Fruit fly (Drosophila melanogaster): Measurements from ENCODE around the gene Hsc70-3.

The Hsc70-3 gene

dm6 chrX:11821946-11822345, 15.0 kb upstream of the Hsc70-3 start (continued):
- TF ChIP-seq Dip3 (GFP tag; optimal IDR thresholded peaks at IDR 0.05): no peak
- no peak for TF ChIP-seq CG31365 (tag; optimal IDR thresholded peaks at IDR 0.05)
- no peak for TF ChIP-seq CG2116 (GFP tag; optimal IDR thresholded peaks at IDR 0.05)
- TF ChIP-seq peb (GFP tag; IDR thresholded peaks at IDR 0.05): no peak
- no peak for TF ChIP-seq nerfin-1 (tag; optimal IDR thresholded peaks at IDR 0.05)
- peak; percentile 1 for TF ChIP-seq Sox102F (GFP tag; optimal IDR thresholded peaks at IDR 0.05)
- TF ChIP-seq CG33557 (GFP tag; optimal IDR thresholded peaks at IDR 0.05): no peak
- no peak for TF ChIP-seq CG4617 (GFP tag; optimal IDR thresholded peaks at IDR 0.05; ENCODE audit: borderline replicate concordance)
- TF ChIP-seq chm (GFP tag; IDR thresholded peaks at IDR 0.05): no peak
- TF ChIP-seq Myb (GFP tag; optimal IDR thresholded peaks at IDR 0.05): no peak
- no peak for TF ChIP-seq pan (optimal IDR thresholded peaks at IDR 0.05)
- no peak for TF ChIP-seq pan (GFP tag; optimal IDR thresholded peaks at IDR 0.05 in 1 of 2, IDR thresholded peaks at IDR 0.05 in 1 of 2)
- no peak for TF ChIP-seq ATbp (GFP tag; optimal IDR thresholded peaks at IDR 0.05)
- no peak for TF ChIP-seq Stat92E (GFP tag; optimal IDR thresholded peaks at IDR 0.05)
- no peak for TF ChIP-seq CG6175 (GFP tag; IDR thresholded peaks at IDR 0.05)
- no peak for TF ChIP-seq CG10654 (GFP tag; optimal IDR thresholded peaks at IDR 0.05)
- no peak for TF ChIP-seq CG5180 (GFP tag; optimal IDR thresholded peaks at IDR 0.05)
- TF ChIP-seq CG13424 (tag; optimal IDR thresholded peaks at IDR 0.05): peak; percentile 26
- no peak for TF ChIP-seq Atf6 (GFP tag; IDR thresholded peaks at IDR 0.05)
- TF ChIP-seq CG33213 (GFP tag; optimal IDR thresholded peaks at IDR 0.05): no peak
- no peak for TF ChIP-seq br (optimal IDR thresholded peaks at IDR 0.05)
- no peak for TF ChIP-seq slou (GFP tag; optimal IDR thresholded peaks at IDR 0.05)
- TF ChIP-seq YL-1 (GFP tag; optimal IDR thresholded peaks at IDR 0.05): no peak
- peak; percentile 27 for TF ChIP-seq CG15269 (tag; optimal IDR thresholded peaks at IDR 0.05)

dm6 chrX:11820284-11821075, 13.6 kb upstream of the Hsc70-3 start:
- no peak for TF ChIP-seq CG4328 (GFP tag; optimal IDR thresholded peaks at IDR 0.05)
- TF ChIP-seq Drgx (GFP tag; IDR thresholded peaks at IDR 0.05): peak; percentile 78; the same call in 1 of the 2 replicates
- TF ChIP-seq CG12236 (GFP tag; optimal IDR thresholded peaks at IDR 0.05): no peak
- no peak for TF ChIP-seq CG12299 (tag; optimal IDR thresholded peaks at IDR 0.05)
- TF ChIP-seq CoRest (tag; optimal IDR thresholded peaks at IDR 0.05): peak; percentile 43
- peak in 1 of 2 experiments; percentile 12 for TF ChIP-seq Eip74EF (GFP tag; optimal IDR thresholded peaks at IDR 0.05)
- TF ChIP-seq CrebB (tag; optimal IDR thresholded peaks at IDR 0.05): no peak
- TF ChIP-seq fu2 (GFP tag; optimal IDR thresholded peaks at IDR 0.05): no peak
- TF ChIP-seq yki (optimal IDR thresholded peaks at IDR 0.05): no peak
- TF ChIP-seq fd96Cb (tag; optimal IDR thresholded peaks at IDR 0.05): peak; percentile 7
- peak; percentile 11 for TF ChIP-seq CG2120 (GFP tag; optimal IDR thresholded peaks at IDR 0.05)
- TF ChIP-seq Six4 (GFP tag; optimal IDR thresholded peaks at IDR 0.05): no peak
- no peak for TF ChIP-seq Sox100B (GFP tag; optimal IDR thresholded peaks at IDR 0.05)
- no peak for TF ChIP-seq Sin3A (optimal IDR thresholded peaks at IDR 0.05)
- TF ChIP-seq Meics (GFP tag; optimal IDR thresholded peaks at IDR 0.05): peak; percentile 20
- peak; percentile 53; the same call in 1 of the 4 replicates for TF ChIP-seq chinmo (GFP tag; IDR thresholded peaks at IDR 0.05; ENCODE audit: partially characterized antibody)
- TF ChIP-seq CG16779 (GFP tag; IDR thresholded peaks at IDR 0.05): no peak
- no peak for TF ChIP-seq Bgb (GFP tag; IDR thresholded peaks at IDR 0.05; ENCODE audit: partially characterized antibody)
- TF ChIP-seq Camta (GFP tag; optimal IDR thresholded peaks at IDR 0.05): no peak
- peak; percentile 18; the same call in 1 of the 2 replicates for TF ChIP-seq slbo (GFP tag; IDR thresholded peaks at IDR 0.05)
- no peak for TF ChIP-seq Xbp1 (GFP tag; optimal IDR thresholded peaks at IDR 0.05)
- peak; percentile 73 for TF ChIP-seq Med (GFP tag)
- TF ChIP-seq Nf-YC (tag; optimal IDR thresholded peaks at IDR 0.05): peak; percentile 19
- no peak for TF ChIP-seq her (GFP tag; optimal IDR thresholded peaks at IDR 0.05)
- no peak for TF ChIP-seq sr (GFP tag; IDR thresholded peaks at IDR 0.05)
- no peak for TF ChIP-seq esg (GFP tag; conservative IDR thresholded peaks at IDR 0.05)
- peak; percentile 40; the same call in 1 of the 2 replicates for TF ChIP-seq vvl (GFP tag; IDR thresholded peaks at IDR 0.05)
